Worm (Caenorhabditis elegans) whole organism, L4/young adult: ENCODE results near the gene nspg-12.

Source experiments
- W03F9.2 ChIP-seq: fragments of 150-350 bp; optimal IDR thresholded peaks from 2 replicates; lab custom pipeline; 2014; ENCODE audit warnings: missing biosample characterization, missing genetic modification characterization
- him-1 ChIP-seq: sonication (generic microtip); optimal IDR thresholded peaks from 2 replicates; lab custom pipeline; 2016; ENCODE audit warnings: missing genotype, missing genetic modification reagents, missing genetic modification characterization, missing compliant biosample characterization

ce11 chrX:5269359-5269758 lies 12.3 kb downstream of the nspg-12 start:
- TF ChIP-seq him-1 (tag; lab: Kevin White, UChicago) (no peak), W03F9.2 (tag; lab: Kevin White, UChicago) (no peak)
